Comparison of ENCODE assay signal across 2 worm cellular contexts in genomic region chrIV:4225851-4226250, ce11.
TF ChIP-seq lines count a peak whose summit lies in the region.

TSS of gene srbc-71 (minus strand) at chrIV:4225951.

TF ChIP-seq in whole organism, L1 larva, 84 proteins besides CTCF, POLR2A, EP300 and RAD21:
- TF ChIP-seq fkh-8 (tag; optimal IDR thresholded peaks at IDR 0.05; lab: Kevin White, UChicago): peak; percentile 3
- TF ChIP-seq snu-23 (GFP tag; optimal IDR thresholded peaks at IDR 0.05; lab: Kevin White, UChicago): no peak

TF ChIP-seq in whole organism, L4 larva, 104 proteins besides CTCF, POLR2A, EP300 and RAD21:
- no peak for TF ChIP-seq ztf-7 (tag; optimal IDR thresholded peaks at IDR 0.05; lab: Kevin White, UChicago)
- no peak for TF ChIP-seq zip-2 (tag; optimal IDR thresholded peaks at IDR 0.05; lab: Kevin White, UChicago)
- TF ChIP-seq aha-1 (tag; lab: Kevin White, UChicago): peak; percentile 18
TF ChIP-seq in whole organism, L4 larva: peak in this region for 1.

Comparison
In these comparisons a context has a peak if more than half of its experiments do, and no peak if none do; other contexts are left out.
1. Of the 29 proteins assayed by ChIP-seq in both whole organism, L4 larva and whole organism, L1 larva: peak only in whole organism, L4 larva: aha-1; only in whole organism, L1 larva: none; in both: none; in neither: 28.